Worm (Caenorhabditis elegans): ENCODE results near the gene Y47D7A.12.

DNA sequence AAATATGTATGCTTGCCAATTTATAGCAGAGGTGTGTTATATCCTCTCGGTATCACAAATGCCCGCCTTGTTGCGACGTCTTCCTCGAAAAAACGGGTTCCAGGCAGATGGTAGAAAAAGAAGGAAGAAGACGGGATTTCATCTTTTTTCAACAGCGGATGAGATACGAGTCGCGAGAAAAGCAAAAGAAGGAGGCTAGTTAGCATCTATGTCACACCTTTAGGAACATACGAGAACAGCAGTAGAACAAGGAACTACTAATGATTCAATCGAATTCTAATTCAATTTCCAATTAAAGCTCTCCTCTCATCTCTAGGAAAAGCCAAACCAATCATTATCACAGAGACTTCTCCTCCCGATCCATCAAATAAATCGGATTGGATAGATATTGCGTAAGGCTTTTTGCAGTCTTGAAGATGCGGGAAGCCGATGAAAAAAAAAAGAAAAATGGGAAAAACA lies 14.8 kb downstream of the Y47D7A.12 start, which contains the start of gene grl-5:
- no peak for TF ChIP-seq ceh-82 (tag; optimal IDR thresholded peaks at IDR 0.05)
- no peak for TF ChIP-seq pqm-1 (tag; optimal IDR thresholded peaks at IDR 0.05)
- no peak for TF ChIP-seq pha-4 (tag; optimal IDR thresholded peaks at IDR 0.05)
- no peak for TF ChIP-seq mdl-1 (tag; optimal IDR thresholded peaks at IDR 0.05)
- TF ChIP-seq R02D3.7 (tag; optimal IDR thresholded peaks at IDR 0.05) = no peak
- no peak for TF ChIP-seq nhr-12 (tag; optimal IDR thresholded peaks at IDR 0.05)
- no peak for TF ChIP-seq egl-27 (tag; optimal IDR thresholded peaks at IDR 0.05)
- no peak for TF ChIP-seq jun-1 (tag; optimal IDR thresholded peaks at IDR 0.05)
- no peak for TF ChIP-seq elt-3 (tag; optimal IDR thresholded peaks at IDR 0.05)
- TF ChIP-seq lin-39 (tag; optimal IDR thresholded peaks at IDR 0.05) = no peak

Data from whole organism, L3 larva.